Worm (Caenorhabditis elegans) whole organism, L4 larva: ENCODE results near the gene iglr-2.

Experiments
- F10B5.3 ChIP-seq: sonication (generic microtip); optimal IDR thresholded peaks from 2 replicates; lab custom pipeline; 2016; ENCODE audit warnings: mild to moderate bottlenecking, missing genetic modification characterization, missing compliant biosample characterization
- F37D6.2 ChIP-seq: sonication (generic microtip); optimal IDR thresholded peaks from 2 replicates; lab custom pipeline; 2016; ENCODE audit warnings: mild to moderate bottlenecking, missing genetic modification characterization, missing compliant biosample characterization
- R02D3.7 ChIP-seq: fragments of 150-350 bp; sonication (generic microtip); optimal IDR thresholded peaks from 3 replicates; lab custom pipeline; 2014; ENCODE audit warnings: missing biosample characterization, missing genetic modification characterization
- T20F7.1 ChIP-seq: fragments of 200-800 bp; sonication (Bioruptor generic); optimal IDR thresholded peaks from 2 replicates; lab custom pipeline; 2018; ENCODE audit warnings: mild to moderate bottlenecking, missing genetic modification characterization, missing compliant biosample characterization
- Y105C5A.15 ChIP-seq: fragments of 200-800 bp; sonication (Bioruptor generic); IDR thresholded peaks from 2 replicates; pipeline ENCODE4 v1.3.6; 2022; ENCODE audit warnings: missing genetic modification characterization, missing compliant biosample characterization
- aha-1 ChIP-seq: fragments of 150-350 bp; peaks from one replicate; lab custom pipeline; 2014; ENCODE audit warnings: missing biosample characterization, missing genetic modification characterization
- ama-1 ChIP-seq: fragments of 150-350 bp; optimal IDR thresholded peaks from 2 replicates; lab custom pipeline; 2014; ENCODE audit warnings: inconsistent platforms, mixed read lengths
- attf-4 ChIP-seq: sonication (generic microtip); optimal IDR thresholded peaks from 3 replicates; lab custom pipeline; 2017; ENCODE audit warnings: missing biosample characterization, missing genetic modification characterization
- ceh-32 ChIP-seq: sonication (generic microtip); optimal IDR thresholded peaks from 2 replicates; lab custom pipeline; 2016; ENCODE audit warnings: mild to moderate bottlenecking, missing genetic modification characterization, missing compliant biosample characterization; ENCODE audit not compliant: poor library complexity
- ceh-44 ChIP-seq: fragments of 200-800 bp; sonication (Bioruptor generic); IDR thresholded peaks from 2 replicates; pipeline ENCODE4 v1.3.6; 2022; ENCODE audit warnings: missing genetic modification reagents, missing genetic modification characterization, missing compliant biosample characterization
- ces-1 ChIP-seq: fragments of 150-350 bp; sonication (generic microtip); optimal IDR thresholded peaks from 4 replicates; lab custom pipeline; 2014; ENCODE audit warnings: missing biosample characterization, missing genetic modification reagents, missing genetic modification characterization
- cey-2 ChIP-seq: sonication (generic microtip); optimal IDR thresholded peaks from 3 replicates; lab custom pipeline; 2017; ENCODE audit warnings: missing genetic modification characterization, mild to moderate bottlenecking, missing compliant biosample characterization, antibody characterized with exemption, borderline replicate concordance; ENCODE audit not compliant: insufficient read depth
- ctbp-1 ChIP-seq: fragments of 200-800 bp; sonication (Bioruptor generic); IDR thresholded peaks from 2 replicates; pipeline ENCODE4 v1.3.6; 2022; ENCODE audit warnings: missing genetic modification reagents, missing genetic modification characterization, missing compliant biosample characterization
- daf-16 ChIP-seq, 3 experiments: sonication (generic microtip); optimal IDR thresholded peaks; 2 replicates each; lab custom pipeline; 2016 to 2017; ENCODE audit warnings: missing genetic modification characterization in 3 of 3, missing genetic modification reagents in 3 of 3, mild to moderate bottlenecking in 2 of 3, missing compliant biosample characterization in 2 of 3, missing biosample characterization in 1 of 3, moderate library complexity in 1 of 3
- dmd-6 ChIP-seq: fragments of 200-800 bp; sonication (Bioruptor generic); IDR thresholded peaks from 2 replicates; pipeline ENCODE4 v1.3.6; 2022; ENCODE audit warnings: missing genetic modification reagents, missing genetic modification characterization, missing compliant biosample characterization
- dmd-8 ChIP-seq: fragments of 200-800 bp; sonication (Bioruptor generic); IDR thresholded peaks from 2 replicates; pipeline ENCODE4 v1.3.6; 2022; ENCODE audit warnings: missing genetic modification characterization, missing compliant biosample characterization
- dpl-1 ChIP-seq: fragments of 150-350 bp; optimal IDR thresholded peaks from 2 replicates; lab custom pipeline; 2014; ENCODE audit warnings: missing biosample characterization, missing genetic modification reagents, missing genetic modification characterization
- fkh-10 ChIP-seq: fragments of 150-350 bp; optimal IDR thresholded peaks from 2 replicates; lab custom pipeline; 2014; ENCODE audit warnings: missing biosample characterization, missing genetic modification reagents, missing genetic modification characterization
- fos-1 ChIP-seq: fragments of 150-350 bp; optimal IDR thresholded peaks from 2 replicates; lab custom pipeline; 2014; ENCODE audit warnings: missing biosample characterization, missing genetic modification characterization
- hmg-1.1 ChIP-seq: fragments of 200-800 bp; sonication (Bioruptor generic); IDR thresholded peaks from 2 replicates; pipeline ENCODE4 v1.3.6; 2022; ENCODE audit warnings: missing genetic modification reagents, missing genetic modification characterization, missing compliant biosample characterization
- jun-1 ChIP-seq: fragments of 150-350 bp; optimal IDR thresholded peaks from 2 replicates; lab custom pipeline; 2014; ENCODE audit warnings: missing biosample characterization, missing genetic modification reagents, missing genetic modification characterization
- lim-7 ChIP-seq: fragments of 200-800 bp; sonication (Bioruptor generic); IDR thresholded peaks from 2 replicates; pipeline ENCODE4 v1.3.6; 2022; ENCODE audit warnings: missing genetic modification characterization, missing compliant biosample characterization
- lin-1 ChIP-seq: fragments of 200-800 bp; sonication (Bioruptor generic); IDR thresholded peaks from 2 replicates; pipeline ENCODE4 v1.3.6; 2022; ENCODE audit warnings: missing genetic modification reagents, missing genetic modification characterization, missing compliant biosample characterization
- lin-15B ChIP-seq: fragments of 150-350 bp; sonication (generic microtip); optimal IDR thresholded peaks from 3 replicates; lab custom pipeline; 2014; ENCODE audit warnings: missing biosample characterization, missing genetic modification characterization
- lin-29 ChIP-seq: fragments of 200-800 bp; sonication (Bioruptor generic); IDR thresholded peaks from 2 replicates; pipeline ENCODE4 v1.3.6; 2022; ENCODE audit warnings: missing genetic modification reagents, missing genetic modification characterization, missing compliant biosample characterization
- lin-39 ChIP-seq: fragments of 150-350 bp; optimal IDR thresholded peaks from 2 replicates; lab custom pipeline; 2014; ENCODE audit warnings: missing biosample characterization, missing genetic modification reagents, missing genetic modification characterization
- lir-3 ChIP-seq: sonication (generic microtip); optimal IDR thresholded peaks from 2 replicates; lab custom pipeline; 2016; ENCODE audit warnings: mild to moderate bottlenecking, missing genetic modification characterization, missing compliant biosample characterization
- lsy-2 ChIP-seq, 2 experiments: fragments of 150-350 bp in 1 of 2; sonication (generic microtip) in 1 of 2; optimal IDR thresholded peaks; 2 replicates each; lab custom pipeline; 2014 to 2017; ENCODE audit warnings: missing biosample characterization in 2 of 2, missing genetic modification characterization in 2 of 2
- mep-1 ChIP-seq: fragments of 150-350 bp; sonication (generic microtip); optimal IDR thresholded peaks from 3 replicates; lab custom pipeline; 2014; ENCODE audit warnings: missing biosample characterization, missing genetic modification characterization
- mes-2 ChIP-seq: sonication (generic microtip); optimal IDR thresholded peaks from 2 replicates; lab custom pipeline; 2016; ENCODE audit warnings: missing genotype, mild to moderate bottlenecking, missing genetic modification characterization, missing compliant biosample characterization; ENCODE audit not compliant: poor library complexity, severe bottlenecking
- mxl-2 ChIP-seq: fragments of 200-800 bp; sonication (Bioruptor generic); conservative IDR thresholded peaks from 2 replicates; pipeline ENCODE4 v1.3.6; 2022; ENCODE audit warnings: missing genetic modification reagents, missing genetic modification characterization, missing compliant biosample characterization
- nhr-111 ChIP-seq: fragments of 200-800 bp; sonication (Bioruptor generic); optimal IDR thresholded peaks from 2 replicates; lab custom pipeline; 2018; ENCODE audit warnings: mild to moderate bottlenecking, missing genetic modification characterization, missing compliant biosample characterization
- nhr-41 ChIP-seq: fragments of 200-800 bp; sonication (Bioruptor generic); IDR thresholded peaks from 2 replicates; pipeline ENCODE4 v1.3.6; 2022; ENCODE audit warnings: missing genetic modification reagents, missing genetic modification characterization, missing compliant biosample characterization
- nhr-48 ChIP-seq: sonication (generic microtip); optimal IDR thresholded peaks from 2 replicates; lab custom pipeline; 2016; ENCODE audit warnings: mild to moderate bottlenecking, missing genetic modification characterization, missing compliant biosample characterization
- nhr-76 ChIP-seq: fragments of 150-350 bp; optimal IDR thresholded peaks from 2 replicates; lab custom pipeline; 2014; ENCODE audit warnings: missing biosample characterization, missing genetic modification characterization
- nhr-77 ChIP-seq: fragments of 150-350 bp; optimal IDR thresholded peaks from 2 replicates; lab custom pipeline; 2014; ENCODE audit warnings: missing biosample characterization, missing genetic modification characterization
- pqm-1 ChIP-seq: sonication (generic microtip); optimal IDR thresholded peaks from 2 replicates; lab custom pipeline; 2017; ENCODE audit warnings: missing biosample characterization, missing genetic modification characterization
- rbr-2 ChIP-seq: sonication (generic microtip); optimal IDR thresholded peaks from 2 replicates; lab custom pipeline; 2016; ENCODE audit warnings: missing genotype, missing genetic modification characterization, missing compliant biosample characterization
- unc-130 ChIP-seq: sonication (generic microtip); optimal IDR thresholded peaks from 2 replicates; lab custom pipeline; 2016; ENCODE audit warnings: missing genetic modification reagents, missing genetic modification characterization, missing compliant biosample characterization
- unc-39 ChIP-seq: sonication (generic microtip); optimal IDR thresholded peaks from 2 replicates; lab custom pipeline; 2017; ENCODE audit warnings: missing biosample characterization, missing genetic modification characterization
- unc-62 ChIP-seq, 3 experiments: fragments of 150-350 bp in 1 of 3; sonication (generic microtip); optimal IDR thresholded peaks in 2 of 3; peaks in 1 of 3; 1 replicate in 1 of 3; 2 replicates in 2 of 3; lab custom pipeline; 2014 to 2017; ENCODE audit warnings: missing biosample characterization in 3 of 3, missing genetic modification characterization in 3 of 3, missing genetic modification reagents in 3 of 3, missing genotype in 1 of 3
- zfp-3 ChIP-seq: fragments of 200-800 bp; sonication (Bioruptor generic); conservative IDR thresholded peaks from 2 replicates; pipeline ENCODE4 v1.3.6; 2022; ENCODE audit warnings: missing genetic modification reagents, missing genetic modification characterization, missing compliant biosample characterization
- zip-2 ChIP-seq: fragments of 150-350 bp; optimal IDR thresholded peaks from 2 replicates; lab custom pipeline; 2014; ENCODE audit warnings: missing biosample characterization, missing genetic modification characterization
- ztf-7 ChIP-seq: fragments of 150-350 bp; optimal IDR thresholded peaks from 2 replicates; lab custom pipeline; 2014; ENCODE audit warnings: missing biosample characterization, missing genetic modification characterization

iglr-2 gene

DNA sequence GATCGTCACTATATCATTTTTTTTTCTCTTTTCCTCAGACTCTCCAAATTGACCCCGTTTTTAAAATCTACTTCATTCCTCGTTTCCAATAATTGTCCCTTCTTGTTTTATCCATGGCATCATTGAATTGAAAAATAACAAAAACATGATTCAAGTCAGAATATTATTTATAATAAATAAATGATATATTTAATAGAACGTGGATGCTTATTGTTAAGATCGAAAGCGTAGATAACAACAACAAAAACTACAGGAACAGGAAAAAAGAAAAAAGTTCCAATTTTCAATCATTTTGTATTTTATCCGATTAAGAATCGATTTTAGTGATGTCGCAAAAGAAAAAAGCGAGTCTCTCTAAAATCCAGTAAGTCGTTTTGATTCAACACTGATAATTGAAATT, 18.7 kb downstream of the iglr-2 start, which contains the start of gene F10E9.2:
Gene F10E9.2, plus strand, starts transcription at position 301 of the 400 bp plus-strand sequence.
- TF ChIP-seq hmg-1.1 (GFP tag; lab: Robert Waterston, UW) (no peak), dmd-6 (GFP tag; lab: Robert Waterston, UW) (no peak), mep-1 (tag; lab: Kevin White, UChicago) (peak; percentile 2)

DNA sequence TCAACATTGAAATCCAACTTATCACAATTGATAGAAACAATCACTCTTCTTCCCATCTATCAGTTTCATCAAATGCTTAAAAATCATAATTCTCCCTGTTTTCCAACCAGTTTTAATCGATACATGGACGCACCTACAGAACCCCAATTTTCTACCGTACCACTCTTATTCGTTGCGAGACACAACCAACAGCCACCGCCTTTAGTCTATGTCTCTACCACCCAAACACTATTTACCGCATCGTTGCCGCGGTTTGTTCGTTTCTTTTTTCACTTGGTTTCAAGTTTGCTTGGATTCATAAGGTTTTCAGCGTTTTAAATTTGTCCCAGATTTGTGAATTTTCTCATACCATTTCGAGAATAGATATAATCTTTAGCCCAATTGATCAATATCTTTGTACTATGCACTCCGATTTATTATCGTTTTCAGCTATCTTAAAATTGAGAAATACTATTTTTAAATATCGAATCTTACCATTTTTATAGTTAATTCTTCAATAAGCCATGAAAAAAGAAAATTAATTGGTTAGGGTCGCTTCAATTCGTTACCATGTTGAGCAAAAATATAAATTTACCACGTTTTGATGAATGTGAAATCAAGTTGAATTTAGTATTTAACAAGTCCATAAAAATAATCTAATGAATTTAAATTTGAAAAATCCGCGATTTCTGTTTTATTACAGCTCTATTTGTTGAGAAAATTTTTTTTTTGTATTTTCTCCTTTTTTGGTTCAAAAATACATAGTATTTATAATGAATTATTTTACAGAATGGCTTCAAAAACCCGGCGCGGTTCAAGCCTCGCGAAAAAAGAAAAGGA, 20.7 kb downstream of the iglr-2 start, which contains the start of gene F10E9.3:
Gene F10E9.3, plus strand, starts transcription at position 769 of the 819 bp plus-strand sequence.
- TF ChIP-seq lin-1 (GFP tag; lab: Robert Waterston, UW), result no peak
- no peak for TF ChIP-seq unc-130 (GFP tag; lab: Kevin White, UChicago)
- no peak for TF ChIP-seq pqm-1 (tag; lab: Kevin White, UChicago)
- TF ChIP-seq nhr-77 (tag; lab: Kevin White, UChicago), result no peak
- no peak for TF ChIP-seq jun-1 (tag; lab: Kevin White, UChicago)
- TF ChIP-seq mes-2, result peak; percentile 72
- no peak for TF ChIP-seq nhr-41
- no peak for TF ChIP-seq daf-16 (GFP tag; optimal IDR thresholded peaks at IDR 0.05; lab: Kevin White, UChicago)
- peak; percentile 12 for TF ChIP-seq daf-16 (tag; optimal IDR thresholded peaks at IDR 0.05; lab: Kevin White, UChicago)
- TF ChIP-seq nhr-76 (tag; lab: Kevin White, UChicago), result no peak
- TF ChIP-seq aha-1 (tag; lab: Kevin White, UChicago), result peak; percentile 68
- TF ChIP-seq mxl-2, result no peak
- TF ChIP-seq T20F7.1, result peak; percentile 13
- no peak for TF ChIP-seq ces-1 (GFP tag; lab: Kevin White, UChicago)
- TF ChIP-seq dpl-1 (GFP tag; lab: Kevin White, UChicago), result peak; percentile 38
- TF ChIP-seq fos-1 (tag; lab: Kevin White, UChicago), result no peak
- TF ChIP-seq F10B5.3, result no peak
- TF ChIP-seq dmd-6 (GFP tag; lab: Robert Waterston, UW), result no peak
- no peak for TF ChIP-seq rbr-2 (tag; lab: Kevin White, UChicago)
- no peak for TF ChIP-seq lin-39
- TF ChIP-seq fkh-10 (GFP tag; lab: Kevin White, UChicago), result no peak
- peak in 1 of 2 experiments; percentile 93 for TF ChIP-seq unc-62 (GFP tag; optimal IDR thresholded peaks at IDR 0.05 in 1 of 2; lab: Kevin White, UChicago)
- no peak for TF ChIP-seq unc-62 (tag; optimal IDR thresholded peaks at IDR 0.05; lab: Kevin White, UChicago)
- peak in 1 of 2 experiments; percentile 96 for TF ChIP-seq lsy-2 (tag; optimal IDR thresholded peaks at IDR 0.05; lab: Kevin White, UChicago)
- no peak for TF ChIP-seq hmg-1.1 (GFP tag; lab: Robert Waterston, UW)
- TF ChIP-seq ama-1, result peak; percentile 32

DNA sequence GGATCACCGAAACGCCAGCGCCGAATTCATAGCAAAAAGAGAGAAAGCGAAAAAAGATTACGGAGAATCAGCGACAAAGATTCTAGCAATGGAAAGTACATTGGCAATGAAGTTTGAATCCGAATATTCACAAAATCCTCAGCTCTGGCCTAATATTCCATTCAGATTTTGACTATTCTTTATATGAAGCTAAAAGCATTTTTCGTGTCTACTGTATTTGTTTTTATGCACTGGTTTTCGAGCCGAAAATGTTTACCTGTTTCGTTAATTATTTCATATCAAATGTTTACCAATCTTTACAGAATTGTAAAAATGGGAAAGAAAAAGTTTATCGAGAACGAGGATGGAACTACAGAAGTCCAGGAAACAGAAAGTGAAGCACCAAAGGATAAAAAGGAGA, 22.9 kb downstream of the iglr-2 start, which contains the start of gene F10E9.4:
Gene F10E9.4, plus strand, starts transcription at position 301 of the 400 bp plus-strand sequence.
- TF ChIP-seq ceh-44 (GFP tag; lab: Robert Waterston, UW), result no peak
- no peak for TF ChIP-seq mxl-2
- no peak for TF ChIP-seq zfp-3 (GFP tag; lab: Robert Waterston, UW)

DNA sequence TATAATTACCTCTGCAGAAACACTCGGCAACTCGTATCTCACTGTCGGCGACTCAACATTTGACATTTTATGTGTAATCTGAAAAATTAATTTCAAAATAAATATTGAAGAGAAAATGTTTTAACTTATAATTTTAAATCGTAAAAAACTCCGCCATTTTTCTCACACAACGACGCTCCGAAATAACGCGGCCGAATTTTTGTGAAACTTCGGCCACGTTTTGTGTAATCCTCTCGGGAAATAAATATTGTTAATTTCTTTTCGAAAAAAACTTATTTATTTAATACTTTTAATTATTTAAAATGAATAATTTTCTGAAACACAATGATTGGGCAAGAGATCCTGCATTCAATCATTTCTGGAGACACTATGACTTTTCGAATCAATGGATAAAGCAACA, 23.8 kb downstream of the iglr-2 start, which contains the start of the genes F10E9.7 and F10E9.5:
Gene F10E9.7, minus strand, starts transcription at position 86 of the 400 bp plus-strand sequence.
Gene F10E9.5, plus strand, starts transcription at position 237 of the 400 bp plus-strand sequence.
- peak; percentile 45 for TF ChIP-seq lin-15B
- TF ChIP-seq dmd-6 (GFP tag; lab: Robert Waterston, UW), result peak; percentile 83
- no peak for TF ChIP-seq attf-4 (tag; lab: Kevin White, UChicago)
- TF ChIP-seq Y105C5A.15 (GFP tag; lab: Robert Waterston, UW), result no peak
- TF ChIP-seq rbr-2 (tag; lab: Kevin White, UChicago), result peak; percentile 76
- TF ChIP-seq zfp-3 (GFP tag; lab: Robert Waterston, UW), result peak; percentile 60; the same call in 1 of the 2 replicates
- no peak for TF ChIP-seq cey-2
- TF ChIP-seq lir-3 (tag; lab: Kevin White, UChicago), result no peak
- peak; percentile 57 for TF ChIP-seq nhr-77 (tag; lab: Kevin White, UChicago)
- no peak for TF ChIP-seq ces-1 (GFP tag; lab: Kevin White, UChicago)
- TF ChIP-seq F37D6.2 (tag; lab: Kevin White, UChicago), result peak; percentile 64
- TF ChIP-seq lin-29 (GFP tag; lab: Robert Waterston, UW), result no peak
- TF ChIP-seq R02D3.7 (tag; lab: Kevin White, UChicago), result no peak
- no peak for TF ChIP-seq nhr-111 (GFP tag; lab: Kevin White, UChicago)
- TF ChIP-seq ceh-32 (tag; lab: Kevin White, UChicago), result no peak
- no peak for TF ChIP-seq ctbp-1 (GFP tag; lab: Robert Waterston, UW)
- peak; percentile 24 for TF ChIP-seq nhr-48 (tag; lab: Kevin White, UChicago)
- TF ChIP-seq unc-39 (tag; lab: Kevin White, UChicago), result no peak
- TF ChIP-seq zip-2 (tag; lab: Kevin White, UChicago), result no peak
- no peak for TF ChIP-seq dmd-8
- no peak for TF ChIP-seq lim-7 (GFP tag; lab: Robert Waterston, UW)
- peak; percentile 70 for TF ChIP-seq ztf-7 (tag; lab: Kevin White, UChicago)
